Fruit fly (Drosophila melanogaster) whole organism, embryonic: Measurements from ENCODE around the gene CG13996.

Source experiments
- ATbp ChIP-seq: fragments of 200-800 bp; sonication (Bioruptor generic); optimal IDR thresholded peaks from 2 replicates; lab custom pipeline; 2017; ENCODE audit warnings: missing biosample characterization, mild to moderate bottlenecking, missing genetic modification characterization, missing genetic modification reagents
- Asciz ChIP-seq: fragments of 200-800 bp; sonication (Bioruptor generic); optimal IDR thresholded peaks from 2 replicates; lab custom pipeline; 2017; ENCODE audit warnings: missing biosample characterization, mild to moderate bottlenecking, missing genetic modification characterization, missing genetic modification reagents
- Awh ChIP-seq: fragments of 200-800 bp; sonication (Bioruptor generic); IDR thresholded peaks from 2 replicates; pipeline ENCODE4, ENCODE4 v1.3.6; 2022; ENCODE audit warnings: missing biosample characterization, missing genetic modification characterization
- Blimp-1 ChIP-seq: fragments of 200-800 bp; sonication (Bioruptor generic); optimal IDR thresholded peaks from 3 replicates; lab custom pipeline; 2018; ENCODE audit warnings: missing biosample characterization, missing genetic modification characterization, mild to moderate bottlenecking, moderate library complexity, missing genetic modification reagents
- CG12155 ChIP-seq: fragments of 200-800 bp; sonication (Bioruptor generic); optimal IDR thresholded peaks from 3 replicates; lab custom pipeline; 2016; ENCODE audit warnings: missing biosample characterization, missing genetic modification characterization
- CG12219 ChIP-seq: fragments of 200-800 bp; sonication (Bioruptor generic); optimal IDR thresholded peaks from 3 replicates; lab custom pipeline; 2018; ENCODE audit warnings: missing biosample characterization, mild to moderate bottlenecking, missing genetic modification characterization
- CG13123 ChIP-seq: fragments of 200-800 bp; sonication (Bioruptor generic); optimal IDR thresholded peaks from 2 replicates; lab custom pipeline; 2016; ENCODE audit warnings: missing biosample characterization, missing genetic modification characterization
- CG13296 ChIP-seq: fragments of 200-800 bp; sonication (Bioruptor generic); optimal IDR thresholded peaks from 3 replicates; lab custom pipeline; 2018; ENCODE audit warnings: missing biosample characterization, mild to moderate bottlenecking, missing genetic modification characterization
- CG14441 ChIP-seq: fragments of 200-800 bp; sonication (Bioruptor generic); IDR thresholded peaks from 2 replicates; pipeline ENCODE4 v1.3.6; 2022; ENCODE audit warnings: missing biosample characterization, missing genetic modification characterization
- CG14667 ChIP-seq: fragments of 200-800 bp; sonication (Bioruptor generic); IDR thresholded peaks from 2 replicates; pipeline ENCODE4 v1.3.6; 2022; ENCODE audit warnings: missing biosample characterization, missing genetic modification characterization
- CG16815 ChIP-seq: fragments of 200-800 bp; sonication (Bioruptor generic); optimal IDR thresholded peaks from 3 replicates; lab custom pipeline; 2017; ENCODE audit warnings: missing biosample characterization, mild to moderate bottlenecking, missing genetic modification characterization
- CG17186 ChIP-seq: fragments of 200-800 bp; sonication (Bioruptor generic); optimal IDR thresholded peaks from 3 replicates; lab custom pipeline; 2017; ENCODE audit warnings: missing biosample characterization, missing genetic modification reagents, missing genetic modification characterization
- CG17385 ChIP-seq: fragments of 200-800 bp; sonication (Bioruptor generic); optimal IDR thresholded peaks from 3 replicates; lab custom pipeline; 2018; ENCODE audit warnings: missing biosample characterization, mild to moderate bottlenecking, missing genetic modification characterization
- CG18764 ChIP-seq: fragments of 200-800 bp; sonication (Bioruptor generic); optimal IDR thresholded peaks from 3 replicates; lab custom pipeline; 2016; ENCODE audit warnings: missing biosample characterization, missing genetic modification characterization
- CG32532 ChIP-seq: fragments of 200-800 bp; sonication (Bioruptor generic); IDR thresholded peaks from 2 replicates; pipeline ENCODE4 v1.3.6; 2022; ENCODE audit warnings: missing biosample characterization, missing genetic modification characterization
- CG34376 ChIP-seq: fragments of 200-800 bp; sonication (Bioruptor generic); optimal IDR thresholded peaks from 2 replicates; lab custom pipeline; 2018; ENCODE audit warnings: missing biosample characterization, mild to moderate bottlenecking, missing genetic modification characterization
- CG6683 ChIP-seq: fragments of 200-800 bp; sonication (Bioruptor generic); optimal IDR thresholded peaks from 2 replicates; lab custom pipeline; 2017; ENCODE audit warnings: missing biosample characterization, mild to moderate bottlenecking, missing genetic modification characterization, missing genetic modification reagents
- CG6765 ChIP-seq: fragments of 200-800 bp; sonication (Bioruptor generic); optimal IDR thresholded peaks from 3 replicates; lab custom pipeline; 2017; ENCODE audit warnings: missing biosample characterization, mild to moderate bottlenecking, missing genetic modification characterization
- CG7839 ChIP-seq: fragments of 200-800 bp; sonication (Bioruptor generic); optimal IDR thresholded peaks from 3 replicates; lab custom pipeline; 2018; ENCODE audit warnings: missing biosample characterization, mild to moderate bottlenecking, missing genetic modification characterization, moderate library complexity
- D ChIP-seq, 2 experiments: fragments of 200-800 bp in 1 of 2; fragments of >200 bp in 1 of 2; sonication (Bioruptor generic) in 1 of 2; optimal IDR thresholded peaks; 2 replicates in 1 of 2; 3 replicates in 1 of 2; lab custom pipeline; 2017; ENCODE audit warnings: mild to moderate bottlenecking in 1 of 2, missing biosample characterization in 1 of 2, missing genetic modification characterization in 1 of 2, missing genetic modification reagents in 1 of 2
- Dek ChIP-seq: fragments of 200-800 bp; sonication (Bioruptor generic); optimal IDR thresholded peaks from 3 replicates; lab custom pipeline; 2019; ENCODE audit warnings: missing biosample characterization, mild to moderate bottlenecking, missing genetic modification characterization, moderate library complexity
- Dref ChIP-seq: fragments of 200-800 bp; sonication (Bioruptor generic); IDR thresholded peaks from 2 replicates; pipeline ENCODE4 v1.3.6; 2022; ENCODE audit warnings: missing biosample characterization, missing genetic modification characterization
- E2f2 ChIP-seq: fragments of 200-800 bp; sonication (Bioruptor generic); IDR thresholded peaks from 2 replicates; pipeline ENCODE4 v1.3.6; 2022; ENCODE audit warnings: missing biosample characterization, missing genetic modification characterization
- Hand ChIP-seq: fragments of 200-800 bp; sonication (Bioruptor generic); optimal IDR thresholded peaks from 2 replicates; lab custom pipeline; 2017; ENCODE audit warnings: mild to moderate bottlenecking, missing biosample characterization, missing genetic modification reagents, missing genetic modification characterization
- HmgZ ChIP-seq: fragments of 200-800 bp; sonication (Bioruptor generic); optimal IDR thresholded peaks from 2 replicates; lab custom pipeline; 2018; ENCODE audit warnings: missing biosample characterization, mild to moderate bottlenecking, missing genetic modification characterization
- MTF-1 ChIP-seq: fragments of 200-800 bp; sonication (Bioruptor generic); optimal IDR thresholded peaks from 2 replicates; lab custom pipeline; 2018; ENCODE audit warnings: missing biosample characterization, mild to moderate bottlenecking, missing genetic modification characterization, borderline replicate concordance
- NC2β ChIP-seq: fragments of 200-800 bp; sonication (Bioruptor generic); optimal IDR thresholded peaks from 2 replicates; lab custom pipeline; 2016; ENCODE audit warnings: missing biosample characterization, missing genetic modification characterization
- Neu2 ChIP-seq: fragments of 200-800 bp; sonication (Bioruptor generic); optimal IDR thresholded peaks from 3 replicates; lab custom pipeline; 2016; ENCODE audit warnings: missing biosample characterization, missing genetic modification characterization, borderline replicate concordance
- Nf-YC ChIP-seq: fragments of 200-800 bp; optimal IDR thresholded peaks from 3 replicates; lab custom pipeline; 2019; ENCODE audit warnings: missing biosample characterization, mild to moderate bottlenecking, missing genetic modification characterization, moderate library complexity
- Sin3A ChIP-seq: fragments of >200 bp; optimal IDR thresholded peaks from 2 replicates; lab custom pipeline; 2018
- Vsx1 ChIP-seq: fragments of 200-800 bp; sonication (Bioruptor generic); optimal IDR thresholded peaks from 2 replicates; lab custom pipeline; 2017; ENCODE audit warnings: missing biosample characterization, mild to moderate bottlenecking, missing genetic modification characterization, missing genetic modification reagents
- ap ChIP-seq: fragments of 200-800 bp; sonication (Bioruptor generic); IDR thresholded peaks from 2 replicates; pipeline ENCODE4 v1.3.6; 2022; ENCODE audit warnings: missing biosample characterization, missing genetic modification characterization
- az2 ChIP-seq: fragments of 200-800 bp; sonication (Bioruptor generic); optimal IDR thresholded peaks from 3 replicates; lab custom pipeline; 2016; ENCODE audit warnings: missing biosample characterization, missing genetic modification characterization
- bigmax ChIP-seq: fragments of 200-800 bp; sonication (Bioruptor generic); optimal IDR thresholded peaks from 2 replicates; lab custom pipeline; 2018; ENCODE audit warnings: missing biosample characterization, mild to moderate bottlenecking, missing genetic modification characterization
- chinmo ChIP-seq: fragments of 200-800 bp; sonication (Bioruptor generic); IDR thresholded peaks from 4 replicates; pipeline ENCODE4 v1.3.6; 2022; ENCODE audit warnings: missing biosample characterization, missing genetic modification characterization; ENCODE audit not compliant: partially characterized antibody
- dan ChIP-seq: fragments of 200-800 bp; sonication (Bioruptor generic); IDR thresholded peaks from 2 replicates; pipeline ENCODE4 v1.3.6; 2022; ENCODE audit warnings: missing biosample characterization, missing genetic modification characterization
- dimm ChIP-seq: fragments of 200-800 bp; sonication (Bioruptor generic); IDR thresholded peaks from 2 replicates; pipeline ENCODE4 v1.3.6; 2022; ENCODE audit warnings: missing biosample characterization, missing genetic modification characterization
- en ChIP-seq: fragments of 200-800 bp; sonication (Bioruptor generic); optimal IDR thresholded peaks from 2 replicates; lab custom pipeline; 2016; ENCODE audit warnings: missing biosample characterization, missing genetic modification characterization
- fru ChIP-seq: fragments of >200 bp; optimal IDR thresholded peaks from 2 replicates; lab custom pipeline; 2017
- knrl ChIP-seq: fragments of 200-800 bp; sonication (Bioruptor generic); IDR thresholded peaks from 3 replicates; pipeline ENCODE4 v1.3.6; 2022; ENCODE audit warnings: missing biosample characterization, missing genetic modification characterization; ENCODE audit not compliant: partially characterized antibody
- pfk ChIP-seq: fragments of 200-800 bp; sonication (Bioruptor generic); optimal IDR thresholded peaks from 2 replicates; lab custom pipeline; 2018; ENCODE audit warnings: missing biosample characterization, mild to moderate bottlenecking, missing genetic modification characterization, moderate library complexity
- prd ChIP-seq, 3 experiments: fragments of >200 bp in 2 of 3; fragments of 200-800 bp in 1 of 3; sonication (Bioruptor generic) in 1 of 3; optimal IDR thresholded peaks in 2 of 3; IDR thresholded peaks in 1 of 3; 2 replicates in 2 of 3; 3 replicates in 1 of 3; pipeline versions ENCODE4 v1.3.6 to Lab custom; 2017 to 2022; ENCODE audit warnings: missing biosample characterization in 1 of 3, missing genetic modification characterization in 1 of 3
- rib ChIP-seq: fragments of 200-800 bp; sonication (Bioruptor generic); IDR thresholded peaks from 2 replicates; pipeline ENCODE4 v1.3.6; 2022; ENCODE audit warnings: missing biosample characterization, missing genetic modification characterization
- schlank ChIP-seq: fragments of 200-800 bp; sonication (Bioruptor generic); optimal IDR thresholded peaks from 2 replicates; lab custom pipeline; 2018; ENCODE audit warnings: missing biosample characterization, mild to moderate bottlenecking, missing genetic modification characterization
- shn ChIP-seq: fragments of 200-800 bp; sonication (Bioruptor generic); optimal IDR thresholded peaks from 3 replicates; lab custom pipeline; 2016; ENCODE audit warnings: missing biosample characterization, missing genetic modification characterization
- sisA ChIP-seq: fragments of 200-800 bp; sonication (Bioruptor generic); IDR thresholded peaks from 2 replicates; pipeline ENCODE4 v1.3.6; 2022; ENCODE audit warnings: missing biosample characterization, missing genetic modification characterization
- sna ChIP-seq: fragments of 200-800 bp; sonication (Bioruptor generic); IDR thresholded peaks from 2 replicates; pipeline ENCODE4 v1.3.6; 2022; ENCODE audit warnings: missing biosample characterization, missing genetic modification characterization; ENCODE audit not compliant: partially characterized antibody
- so ChIP-seq: fragments of 200-800 bp; sonication (Bioruptor generic); IDR thresholded peaks from 3 replicates; pipeline ENCODE4 v1.3.6; 2022; ENCODE audit warnings: missing biosample characterization, missing genetic modification characterization

CG13996 gene

dm6 chr2L:6062382-6063082 is 41.9 kb downstream of the CG13996 start, which contains the start of the genes ND-51 and CG13994 (continued):
- TF ChIP-seq CG16815 (GFP tag; lab: Kevin White, UChicago) (peak; percentile 54), CG34376 (GFP tag; lab: Kevin White, UChicago) (peak; percentile 66), CG13296 (GFP tag; lab: Kevin White, UChicago) (peak; percentile 80), CG14667 (peak; percentile 64), CG17186 (GFP tag; lab: Kevin White, UChicago) (peak; percentile 76), knrl (GFP tag; lab: Robert Waterston, UW) (peak; percentile 50; the same call in 2 of the 3 replicates), az2 (peak; percentile 84), CG13123 (GFP tag; lab: Kevin White, UChicago) (peak; percentile 69), Awh (GFP tag; lab: Robert Waterston, UW) (peak; percentile 69), Blimp-1 (peak; percentile 74), Dref (peak; percentile 41), prd (optimal IDR thresholded peaks at IDR 0.05; lab: Kevin White, UChicago) (no peak), prd (GFP tag; IDR thresholded peaks at IDR 0.05; lab: Robert Waterston, UW) (peak; percentile 86), CG18764 (peak; percentile 70), Neu2 (GFP tag; lab: Kevin White, UChicago) (peak; percentile 1), CG6683 (GFP tag; lab: Kevin White, UChicago) (peak; percentile 44), fru (lab: Kevin White, UChicago) (no peak), Hand (GFP tag; lab: Kevin White, UChicago) (no peak), dimm (GFP tag; lab: Robert Waterston, UW) (peak; percentile 55; the same call in 1 of the 2 replicates), Sin3A (lab: Kevin White, UChicago) (peak; percentile 87), chinmo (GFP tag; lab: Robert Waterston, UW) (no peak), CG12155 (peak; percentile 81), CG14441 (GFP tag; lab: Robert Waterston, UW) (peak; percentile 83), schlank (tag; lab: Kevin White, UChicago) (peak; percentile 52), shn (peak; percentile 76), MTF-1 (GFP tag; lab: Kevin White, UChicago) (peak; percentile 1), HmgZ (tag; lab: Kevin White, UChicago) (peak; percentile 93), sisA (GFP tag; lab: Robert Waterston, UW) (peak; percentile 86), Nf-YC (peak; percentile 77), Vsx1 (GFP tag; lab: Kevin White, UChicago) (no peak), bigmax (no peak), rib (GFP tag; lab: Robert Waterston, UW) (peak; percentile 56; the same call in 1 of the 2 replicates), Dek (tag; lab: Kevin White, UChicago) (peak; percentile 71), CG32532 (GFP tag; lab: Robert Waterston, UW) (peak; percentile 87), CG6765 (GFP tag; lab: Kevin White, UChicago) (no peak), D (optimal IDR thresholded peaks at IDR 0.05; lab: Kevin White, UChicago) (no peak), D (GFP tag; optimal IDR thresholded peaks at IDR 0.05; lab: Kevin White, UChicago) (peak; percentile 66), so (GFP tag; lab: Robert Waterston, UW) (peak; percentile 75; the same call in 1 of the 3 replicates), NC2β (GFP tag; lab: Kevin White, UChicago) (peak; percentile 65), E2f2 (peak; percentile 64; the same call in 1 of the 2 replicates), CG12219 (GFP tag; lab: Kevin White, UChicago) (peak; percentile 58), sna (GFP tag; lab: Robert Waterston, UW) (no peak; the same call in 1 of the 2 replicates), Asciz (GFP tag; lab: Kevin White, UChicago) (peak; percentile 55), pfk (peak; percentile 52), CG17385 (GFP tag; lab: Kevin White, UChicago) (peak; percentile 60), dan (GFP tag; lab: Robert Waterston, UW) (no peak; the same call in 1 of the 2 replicates), ap (GFP tag; lab: Robert Waterston, UW) (peak; percentile 47; the same call in 1 of the 2 replicates), ATbp (GFP tag; lab: Kevin White, UChicago) (no peak), CG7839 (tag; lab: Kevin White, UChicago) (peak; percentile 84), en (peak; percentile 44)
